Fruit fly (Drosophila melanogaster) whole organism, embryonic: ENCODE data around the gene CG32537.

Source experiments
- Bdp1 ChIP-seq: fragments of 200-800 bp; sonication (Bioruptor generic); optimal IDR thresholded peaks from 3 replicates; lab custom pipeline; 2016; ENCODE audit warnings: missing biosample characterization, missing genetic modification characterization
- CG10431 ChIP-seq: fragments of 200-800 bp; sonication (Bioruptor generic); optimal IDR thresholded peaks from 3 replicates; lab custom pipeline; 2018; ENCODE audit warnings: missing biosample characterization, mild to moderate bottlenecking, missing genetic modification characterization
- CG11695 ChIP-seq: fragments of 200-800 bp; sonication (Bioruptor generic); IDR thresholded peaks from 3 replicates; pipeline ENCODE4 v1.3.6; 2022; ENCODE audit warnings: missing biosample characterization, missing genetic modification characterization
- CG12236 ChIP-seq: fragments of 200-800 bp; sonication (Bioruptor generic); optimal IDR thresholded peaks from 2 replicates; lab custom pipeline; 2016; ENCODE audit warnings: missing biosample characterization, missing genetic modification characterization
- CG13424 ChIP-seq: fragments of 200-800 bp; sonication (Bioruptor generic); optimal IDR thresholded peaks from 2 replicates; lab custom pipeline; 2019; ENCODE audit warnings: missing biosample characterization, mild to moderate bottlenecking, missing genetic modification characterization, moderate library complexity
- CG14710 ChIP-seq: fragments of 200-800 bp; sonication (Bioruptor generic); optimal IDR thresholded peaks from 3 replicates; lab custom pipeline; 2019; ENCODE audit warnings: missing biosample characterization, mild to moderate bottlenecking, missing genetic modification characterization, moderate library complexity
- CG1603 ChIP-seq: fragments of 200-800 bp; sonication (Bioruptor generic); optimal IDR thresholded peaks from 2 replicates; lab custom pipeline; 2019; ENCODE audit warnings: missing biosample characterization, mild to moderate bottlenecking, missing genetic modification characterization, moderate library complexity
- CG16813 ChIP-seq: fragments of 200-800 bp; sonication (Bioruptor generic); IDR thresholded peaks from 3 replicates; pipeline ENCODE4 v1.3.6; 2022; ENCODE audit warnings: missing biosample characterization, missing genetic modification characterization; ENCODE audit not compliant: partially characterized antibody
- CG2199 ChIP-seq: fragments of 200-800 bp; sonication (Bioruptor generic); IDR thresholded peaks from 3 replicates; pipeline ENCODE4 v1.3.6; 2022; ENCODE audit warnings: missing biosample characterization, missing genetic modification characterization
- CG30403 ChIP-seq: fragments of 200-800 bp; sonication (Bioruptor generic); optimal IDR thresholded peaks from 3 replicates; lab custom pipeline; 2016; ENCODE audit warnings: missing biosample characterization, missing genetic modification characterization
- CG3065 ChIP-seq: fragments of 200-800 bp; sonication (Bioruptor generic); optimal IDR thresholded peaks from 2 replicates; lab custom pipeline; 2016; ENCODE audit warnings: missing biosample characterization, missing genetic modification characterization
- CG31365 ChIP-seq: fragments of 200-800 bp; sonication (Bioruptor generic); optimal IDR thresholded peaks from 2 replicates; lab custom pipeline; 2018; ENCODE audit warnings: missing biosample characterization, mild to moderate bottlenecking, missing genetic modification characterization
- CG31388 ChIP-seq: fragments of 200-800 bp; sonication (Bioruptor generic); optimal IDR thresholded peaks from 2 replicates; lab custom pipeline; 2016; ENCODE audit warnings: missing biosample characterization, missing genetic modification characterization
- CG3163 ChIP-seq: fragments of 200-800 bp; sonication (Bioruptor generic); optimal IDR thresholded peaks from 3 replicates; lab custom pipeline; 2016; ENCODE audit warnings: missing biosample characterization, missing genetic modification characterization
- CG34376 ChIP-seq: fragments of 200-800 bp; sonication (Bioruptor generic); optimal IDR thresholded peaks from 2 replicates; lab custom pipeline; 2018; ENCODE audit warnings: missing biosample characterization, mild to moderate bottlenecking, missing genetic modification characterization
- CG3838 ChIP-seq: fragments of 200-800 bp; sonication (Bioruptor generic); optimal IDR thresholded peaks from 3 replicates; lab custom pipeline; 2016; ENCODE audit warnings: missing biosample characterization, missing genetic modification characterization
- CG7963 ChIP-seq: fragments of 200-800 bp; sonication (Bioruptor generic); IDR thresholded peaks from 3 replicates; pipeline ENCODE4 v1.3.6; 2022; ENCODE audit warnings: missing biosample characterization, missing genetic modification characterization; ENCODE audit not compliant: partially characterized antibody
- CG8765 ChIP-seq: fragments of 200-800 bp; sonication (Bioruptor generic); IDR thresholded peaks from 2 replicates; pipeline ENCODE4 v1.3.6; 2022; ENCODE audit warnings: missing biosample characterization, missing genetic modification characterization
- CG9437 ChIP-seq: fragments of 200-800 bp; sonication (Bioruptor generic); optimal IDR thresholded peaks from 2 replicates; lab custom pipeline; 2018; ENCODE audit warnings: missing biosample characterization, mild to moderate bottlenecking, missing genetic modification characterization
- CG9797 ChIP-seq: fragments of 200-800 bp; sonication (Bioruptor generic); optimal IDR thresholded peaks from 3 replicates; lab custom pipeline; 2018; ENCODE audit warnings: missing biosample characterization, mild to moderate bottlenecking, missing genetic modification characterization
- Chrac-16 ChIP-seq: fragments of 200-800 bp; sonication (Bioruptor generic); optimal IDR thresholded peaks from 3 replicates; lab custom pipeline; 2016; ENCODE audit warnings: missing biosample characterization, missing genetic modification characterization
- Dbx ChIP-seq: fragments of 200-800 bp; sonication (Bioruptor generic); IDR thresholded peaks from 3 replicates; pipeline ENCODE4 v1.3.6; 2022; ENCODE audit warnings: missing biosample characterization, missing genetic modification characterization
- Dip3 ChIP-seq: fragments of 200-800 bp; sonication (Bioruptor generic); optimal IDR thresholded peaks from 3 replicates; lab custom pipeline; 2016; ENCODE audit warnings: missing biosample characterization, missing genetic modification characterization
- Drgx ChIP-seq: fragments of 200-800 bp; sonication (Bioruptor generic); IDR thresholded peaks from 2 replicates; pipeline ENCODE4 v1.3.6; 2022; ENCODE audit warnings: missing biosample characterization, missing genetic modification characterization
- Lhr ChIP-seq: fragments of 200-800 bp; sonication (Bioruptor generic); optimal IDR thresholded peaks from 3 replicates; lab custom pipeline; 2017; ENCODE audit warnings: mild to moderate bottlenecking, missing biosample characterization, missing genetic modification reagents, missing genetic modification characterization
- Meics ChIP-seq: fragments of 200-800 bp; sonication (Bioruptor generic); optimal IDR thresholded peaks from 2 replicates; lab custom pipeline; 2017; ENCODE audit warnings: missing biosample characterization, mild to moderate bottlenecking, missing genetic modification characterization
- NC2β ChIP-seq: fragments of 200-800 bp; sonication (Bioruptor generic); optimal IDR thresholded peaks from 2 replicates; lab custom pipeline; 2016; ENCODE audit warnings: missing biosample characterization, missing genetic modification characterization
- Oli ChIP-seq: fragments of 200-800 bp; sonication (Bioruptor generic); optimal IDR thresholded peaks from 2 replicates; lab custom pipeline; 2018; ENCODE audit warnings: missing biosample characterization, mild to moderate bottlenecking, missing genetic modification characterization, moderate library complexity
- Opbp ChIP-seq: fragments of 200-800 bp; sonication (Bioruptor generic); IDR thresholded peaks from 3 replicates; pipeline ENCODE4 v1.3.6; 2022; ENCODE audit warnings: missing biosample characterization, missing genetic modification characterization; ENCODE audit not compliant: partially characterized antibody
- Poxn ChIP-seq: fragments of 200-800 bp; sonication (Bioruptor generic); IDR thresholded peaks from 2 replicates; pipeline ENCODE4 v1.3.6; 2022; ENCODE audit warnings: missing biosample characterization, missing genetic modification characterization
- Ravus ChIP-seq: fragments of 200-800 bp; sonication (Bioruptor generic); IDR thresholded peaks from 2 replicates; pipeline ENCODE4 v1.3.6; 2022; ENCODE audit warnings: missing biosample characterization, missing genetic modification characterization
- amos ChIP-seq: fragments of 200-800 bp; sonication (Bioruptor generic); IDR thresholded peaks from 2 replicates; pipeline ENCODE4 v1.3.6; 2022; ENCODE audit warnings: missing biosample characterization, missing genetic modification characterization; ENCODE audit not compliant: partially characterized antibody
- ara ChIP-seq: fragments of 200-800 bp; sonication (Bioruptor generic); IDR thresholded peaks from 2 replicates; pipeline ENCODE4 v1.3.6; 2022; ENCODE audit warnings: missing biosample characterization, missing genetic modification characterization
- bab2 ChIP-seq: fragments of 200-800 bp; sonication (Bioruptor generic); optimal IDR thresholded peaks from 2 replicates; lab custom pipeline; 2016; ENCODE audit warnings: missing biosample characterization, missing genetic modification characterization
- caup ChIP-seq: fragments of 200-800 bp; sonication (Bioruptor generic); optimal IDR thresholded peaks from 3 replicates; lab custom pipeline; 2017; ENCODE audit warnings: missing biosample characterization, mild to moderate bottlenecking, missing genetic modification characterization, moderate library complexity; ENCODE audit not compliant: severe bottlenecking
- cg ChIP-seq: fragments of 200-800 bp; sonication (Bioruptor generic); optimal IDR thresholded peaks from 3 replicates; lab custom pipeline; 2019; ENCODE audit warnings: missing biosample characterization, mild to moderate bottlenecking, missing genetic modification characterization, moderate library complexity
- cwo ChIP-seq: fragments of 200-800 bp; sonication (Bioruptor generic); optimal IDR thresholded peaks from 3 replicates; lab custom pipeline; 2017; ENCODE audit warnings: missing biosample characterization, missing genetic modification characterization, mild to moderate bottlenecking, moderate library complexity, missing genetic modification reagents
- dati ChIP-seq: fragments of 200-800 bp; sonication (Bioruptor generic); IDR thresholded peaks from 2 replicates; pipeline ENCODE4 v1.3.6; 2022; ENCODE audit warnings: missing biosample characterization, missing genetic modification characterization
- gcm2 ChIP-seq: fragments of 200-800 bp; sonication (Bioruptor generic); optimal IDR thresholded peaks from 2 replicates; lab custom pipeline; 2016; ENCODE audit warnings: missing biosample characterization, missing genetic modification characterization
- grau ChIP-seq: fragments of 200-800 bp; optimal IDR thresholded peaks from 3 replicates; lab custom pipeline; 2019; ENCODE audit warnings: missing biosample characterization, mild to moderate bottlenecking, missing genetic modification characterization, moderate library complexity
- jigr1 ChIP-seq: fragments of 200-800 bp; sonication (Bioruptor generic); IDR thresholded peaks from 3 replicates; pipeline ENCODE4 v1.3.6; 2022; ENCODE audit warnings: missing biosample characterization, missing genetic modification characterization
- maf-S ChIP-seq: fragments of 200-800 bp; sonication (Bioruptor generic); optimal IDR thresholded peaks from 2 replicates; lab custom pipeline; 2016; ENCODE audit warnings: missing biosample characterization, missing genetic modification characterization
- mirr ChIP-seq: fragments of 200-800 bp; sonication (Bioruptor generic); optimal IDR thresholded peaks from 3 replicates; lab custom pipeline; 2018; ENCODE audit warnings: missing biosample characterization, mild to moderate bottlenecking, missing genetic modification characterization
- nau ChIP-seq: fragments of 200-800 bp; sonication (Bioruptor generic); optimal IDR thresholded peaks from 3 replicates; lab custom pipeline; 2017; ENCODE audit warnings: missing biosample characterization, mild to moderate bottlenecking, missing genetic modification characterization, missing genetic modification reagents
- ro ChIP-seq: fragments of 200-800 bp; sonication (Bioruptor generic); IDR thresholded peaks from 2 replicates; pipeline ENCODE4 v1.3.6; 2022; ENCODE audit warnings: missing biosample characterization, missing genetic modification characterization
- schlank ChIP-seq: fragments of 200-800 bp; sonication (Bioruptor generic); optimal IDR thresholded peaks from 2 replicates; lab custom pipeline; 2018; ENCODE audit warnings: missing biosample characterization, mild to moderate bottlenecking, missing genetic modification characterization
- sna ChIP-seq: fragments of 200-800 bp; sonication (Bioruptor generic); IDR thresholded peaks from 2 replicates; pipeline ENCODE4 v1.3.6; 2022; ENCODE audit warnings: missing biosample characterization, missing genetic modification characterization; ENCODE audit not compliant: partially characterized antibody
- so ChIP-seq: fragments of 200-800 bp; sonication (Bioruptor generic); IDR thresholded peaks from 3 replicates; pipeline ENCODE4 v1.3.6; 2022; ENCODE audit warnings: missing biosample characterization, missing genetic modification characterization
- tgo ChIP-seq: fragments of 200-800 bp; sonication (Bioruptor generic); IDR thresholded peaks from 3 replicates; pipeline ENCODE4 v1.3.6; 2022; ENCODE audit warnings: missing biosample characterization, missing genetic modification characterization
- tx ChIP-seq: fragments of 200-800 bp; sonication (Bioruptor generic); optimal IDR thresholded peaks from 2 replicates; lab custom pipeline; 2016; ENCODE audit warnings: missing biosample characterization, missing genetic modification characterization
- zfh1 ChIP-seq: fragments of 200-800 bp; sonication (Bioruptor generic); IDR thresholded peaks from 3 replicates; pipeline ENCODE4 v1.3.6; 2022; ENCODE audit warnings: missing biosample characterization, missing genetic modification characterization

The CG32537 gene

dm6 chrX:19261528-19262102, 14.7 kb downstream of the CG32537 start, which contains the start of gene Vav (continued):
- TF ChIP-seq CG1603 (tag; lab: Kevin White, UChicago) = no peak
- TF ChIP-seq CG2199 = no peak
- TF ChIP-seq Lhr (GFP tag; lab: Kevin White, UChicago) = no peak
- TF ChIP-seq Bdp1 (GFP tag; lab: Kevin White, UChicago) = no peak
- no peak for TF ChIP-seq ro (GFP tag; lab: Robert Waterston, UW)
- no peak for TF ChIP-seq Dbx (GFP tag; lab: Robert Waterston, UW)
- peak; percentile 2 for TF ChIP-seq cg (GFP tag; lab: Kevin White, UChicago)
- TF ChIP-seq schlank (tag; lab: Kevin White, UChicago) = no peak
- no peak for TF ChIP-seq CG3838 (GFP tag; lab: Kevin White, UChicago)
- TF ChIP-seq CG14710 (tag; lab: Kevin White, UChicago) = peak; percentile 24
- no peak for TF ChIP-seq Ravus
- peak; percentile 17 for TF ChIP-seq caup (GFP tag; lab: Kevin White, UChicago)
- no peak for TF ChIP-seq CG31388 (GFP tag; lab: Kevin White, UChicago)
- no peak for TF ChIP-seq CG30403 (GFP tag; lab: Kevin White, UChicago)
- no peak for TF ChIP-seq CG13424 (tag; lab: Kevin White, UChicago)
- TF ChIP-seq nau (GFP tag; lab: Kevin White, UChicago) = no peak
- TF ChIP-seq bab2 (GFP tag; lab: Kevin White, UChicago) = no peak
- TF ChIP-seq tx (GFP tag; lab: Kevin White, UChicago) = no peak
- TF ChIP-seq CG8765 (GFP tag; lab: Robert Waterston, UW) = no peak
- no peak for TF ChIP-seq Poxn (GFP tag; lab: Robert Waterston, UW)
- TF ChIP-seq CG34376 (GFP tag; lab: Kevin White, UChicago) = no peak
- no peak for TF ChIP-seq CG31365 (tag; lab: Kevin White, UChicago)
- no peak for TF ChIP-seq Chrac-16
- no peak for TF ChIP-seq jigr1
- TF ChIP-seq sna (GFP tag; lab: Robert Waterston, UW) = peak; percentile 50
- no peak for TF ChIP-seq CG3163 (GFP tag; lab: Kevin White, UChicago)
- TF ChIP-seq CG10431 (GFP tag; lab: Kevin White, UChicago) = no peak
- TF ChIP-seq CG11695 (GFP tag; lab: Robert Waterston, UW) = no peak
- TF ChIP-seq tgo = no peak
- TF ChIP-seq so = no peak
- TF ChIP-seq dati (GFP tag; lab: Robert Waterston, UW) = no peak
- TF ChIP-seq NC2β = no peak
- peak; percentile 81 for TF ChIP-seq Meics (GFP tag; lab: Kevin White, UChicago)
- no peak for TF ChIP-seq CG12236 (GFP tag; lab: Kevin White, UChicago)
- no peak for TF ChIP-seq gcm2 (GFP tag; lab: Kevin White, UChicago)
- TF ChIP-seq grau (tag; lab: Kevin White, UChicago) = peak; percentile 3
- TF ChIP-seq CG16813 (GFP tag; lab: Robert Waterston, UW) = 0 out of 3 replicates have a peak, but pooled peaks have one; percentile 23
- TF ChIP-seq zfh1 = no peak
- TF ChIP-seq Opbp = peak; percentile 49; the same call in 1 of the 3 replicates
- TF ChIP-seq CG7963 = peak; percentile 20; the same call in 1 of the 3 replicates
- TF ChIP-seq maf-S (GFP tag; lab: Kevin White, UChicago) = no peak
- no peak for TF ChIP-seq CG3065 (GFP tag; lab: Kevin White, UChicago)
- TF ChIP-seq CG9797 (GFP tag; lab: Kevin White, UChicago) = peak; percentile 29
- TF ChIP-seq mirr = no peak
- no peak for TF ChIP-seq Drgx (GFP tag; lab: Robert Waterston, UW)
- no peak for TF ChIP-seq ara (GFP tag; lab: Robert Waterston, UW)
- TF ChIP-seq amos (GFP tag; lab: Robert Waterston, UW) = peak; percentile 42
- TF ChIP-seq Dip3 (GFP tag; lab: Kevin White, UChicago) = no peak
- no peak for TF ChIP-seq Oli (tag; lab: Kevin White, UChicago)
- TF ChIP-seq CG9437 (GFP tag; lab: Kevin White, UChicago) = no peak
- TF ChIP-seq cwo (GFP tag; lab: Kevin White, UChicago) = no peak
